Worm (Caenorhabditis elegans) whole organism, late embryonic: ENCODE data around the gene clec-62.

ENCODE experiments used
- C38D4.7 ChIP-seq: fragments of 200-800 bp; sonication (Bioruptor generic); optimal IDR thresholded peaks from 2 replicates; lab custom pipeline; 2018; ENCODE audit warnings: mild to moderate bottlenecking, missing genetic modification characterization, moderate library complexity, missing compliant biosample characterization
- F13H6.1 ChIP-seq: sonication (generic microtip); optimal IDR thresholded peaks from 2 replicates; lab custom pipeline; 2016; ENCODE audit warnings: missing genetic modification characterization, missing compliant biosample characterization
- K02D7.2 ChIP-seq: sonication (generic microtip); optimal IDR thresholded peaks from 2 replicates; lab custom pipeline; 2017; ENCODE audit warnings: mild to moderate bottlenecking, missing genetic modification characterization, missing compliant biosample characterization
- K09A11.1 ChIP-seq: sonication (generic microtip); optimal IDR thresholded peaks from 2 replicates; lab custom pipeline; 2017; ENCODE audit warnings: antibody characterized with exemption, mild to moderate bottlenecking, missing genetic modification characterization, missing compliant biosample characterization; ENCODE audit not compliant: insufficient read depth
- T23F11.4 ChIP-seq: fragments of 200-800 bp; sonication (Bioruptor generic); optimal IDR thresholded peaks from 2 replicates; lab custom pipeline; 2018; ENCODE audit warnings: mild to moderate bottlenecking, missing genetic modification characterization, missing compliant biosample characterization
- Y22D7AL.16 ChIP-seq: sonication (generic microtip); optimal IDR thresholded peaks from 2 replicates; lab custom pipeline; 2016; ENCODE audit warnings: missing genetic modification characterization, missing compliant biosample characterization
- ahr-1 ChIP-seq: sonication (generic microtip); optimal IDR thresholded peaks from 2 replicates; lab custom pipeline; 2016; ENCODE audit warnings: missing genetic modification characterization, missing compliant biosample characterization
- ceh-14 ChIP-seq: sonication (generic microtip); optimal IDR thresholded peaks from 2 replicates; lab custom pipeline; 2016; ENCODE audit warnings: missing genotype, missing genetic modification characterization, missing compliant biosample characterization
- ceh-18 ChIP-seq: sonication (generic microtip); optimal IDR thresholded peaks from 2 replicates; lab custom pipeline; 2016; ENCODE audit warnings: missing genetic modification characterization, missing compliant biosample characterization
- ceh-22 ChIP-seq: sonication (generic microtip); optimal IDR thresholded peaks from 2 replicates; lab custom pipeline; 2017; ENCODE audit warnings: missing biosample characterization, missing genetic modification characterization
- ceh-24 ChIP-seq: sonication (generic microtip); optimal IDR thresholded peaks from 2 replicates; lab custom pipeline; 2016; ENCODE audit warnings: mild to moderate bottlenecking, missing genetic modification characterization, missing compliant biosample characterization
- ceh-30 ChIP-seq: fragments of 150-350 bp; optimal IDR thresholded peaks from 2 replicates; lab custom pipeline; 2014; ENCODE audit warnings: missing biosample characterization, missing genetic modification characterization
- ceh-31 ChIP-seq: sonication (generic microtip); optimal IDR thresholded peaks from 2 replicates; lab custom pipeline; 2016; ENCODE audit warnings: missing genetic modification characterization, missing compliant biosample characterization
- ceh-45 ChIP-seq: fragments of 200-800 bp; sonication (Bioruptor generic); IDR thresholded peaks from 2 replicates; pipeline ENCODE4 v1.3.6; 2022; ENCODE audit warnings: missing genetic modification reagents, missing genetic modification characterization, missing compliant biosample characterization
- ceh-48 ChIP-seq: sonication (generic microtip); optimal IDR thresholded peaks from 2 replicates; lab custom pipeline; 2016; ENCODE audit warnings: missing genetic modification characterization, inconsistent platforms, missing compliant biosample characterization
- ceh-9 ChIP-seq: sonication (generic microtip); optimal IDR thresholded peaks from 2 replicates; lab custom pipeline; 2016; ENCODE audit warnings: mild to moderate bottlenecking, missing genetic modification characterization, inconsistent platforms, missing compliant biosample characterization
- che-1 ChIP-seq: sonication (generic microtip); optimal IDR thresholded peaks from 2 replicates; lab custom pipeline; 2016; ENCODE audit warnings: mild to moderate bottlenecking, missing genetic modification characterization, missing compliant biosample characterization
- elt-2 ChIP-seq: sonication (generic microtip); optimal IDR thresholded peaks from 2 replicates; lab custom pipeline; 2016; ENCODE audit warnings: missing genetic modification reagents, missing genetic modification characterization, missing compliant biosample characterization
- elt-4 ChIP-seq: sonication (generic microtip); optimal IDR thresholded peaks from 2 replicates; lab custom pipeline; 2016; ENCODE audit warnings: missing genetic modification characterization, missing compliant biosample characterization
- ets-4 ChIP-seq: sonication (generic microtip); optimal IDR thresholded peaks from 2 replicates; lab custom pipeline; 2016; ENCODE audit warnings: missing genetic modification characterization, missing compliant biosample characterization
- eyg-1 ChIP-seq: sonication (generic microtip); optimal IDR thresholded peaks from 2 replicates; lab custom pipeline; 2016; ENCODE audit warnings: missing genotype, missing genetic modification characterization, missing compliant biosample characterization
- fax-1 ChIP-seq: sonication (generic microtip); optimal IDR thresholded peaks from 2 replicates; lab custom pipeline; 2016; ENCODE audit warnings: missing genotype, missing genetic modification characterization, missing compliant biosample characterization
- fkh-10 ChIP-seq: fragments of 150-350 bp; optimal IDR thresholded peaks from 2 replicates; lab custom pipeline; 2014; ENCODE audit warnings: missing biosample characterization, missing genetic modification reagents, missing genetic modification characterization
- fkh-6 ChIP-seq: sonication (generic microtip); optimal IDR thresholded peaks from 2 replicates; lab custom pipeline; 2016; ENCODE audit warnings: missing genetic modification characterization, missing compliant biosample characterization
- gmeb-2 ChIP-seq: sonication (generic microtip); optimal IDR thresholded peaks from 2 replicates; lab custom pipeline; 2016; ENCODE audit warnings: missing genetic modification characterization, inconsistent platforms, missing compliant biosample characterization
- hlh-30 ChIP-seq: sonication (generic microtip); optimal IDR thresholded peaks from 2 replicates; lab custom pipeline; 2017; ENCODE audit warnings: antibody characterized with exemption, missing genetic modification characterization, missing compliant biosample characterization; ENCODE audit not compliant: insufficient read depth
- hlh-8 ChIP-seq: sonication (generic microtip); optimal IDR thresholded peaks from 2 replicates; lab custom pipeline; 2016; ENCODE audit warnings: missing genotype, missing genetic modification characterization, missing compliant biosample characterization
- lim-6 ChIP-seq: sonication (generic microtip); optimal IDR thresholded peaks from 2 replicates; lab custom pipeline; 2016; ENCODE audit warnings: missing genetic modification characterization, missing compliant biosample characterization
- lin-11 ChIP-seq: fragments of 200-800 bp; sonication (Bioruptor generic); optimal IDR thresholded peaks from 2 replicates; lab custom pipeline; 2018; ENCODE audit warnings: mild to moderate bottlenecking, missing genetic modification characterization, missing compliant biosample characterization
- madf-2 ChIP-seq: sonication (generic microtip); optimal IDR thresholded peaks from 2 replicates; lab custom pipeline; 2017; ENCODE audit warnings: missing genetic modification characterization, missing compliant biosample characterization
- mec-3 ChIP-seq: sonication (generic microtip); optimal IDR thresholded peaks from 2 replicates; lab custom pipeline; 2016; ENCODE audit warnings: borderline replicate concordance, missing genetic modification characterization, missing compliant biosample characterization
- nfya-1 ChIP-seq: sonication (generic microtip); optimal IDR thresholded peaks from 2 replicates; lab custom pipeline; 2017; ENCODE audit warnings: missing genetic modification characterization, mild to moderate bottlenecking, missing compliant biosample characterization, antibody characterized with exemption, moderate library complexity
- nhr-232 ChIP-seq: sonication (generic microtip); optimal IDR thresholded peaks from 2 replicates; lab custom pipeline; 2016; ENCODE audit warnings: missing genetic modification characterization, missing compliant biosample characterization
- npax-4 ChIP-seq: sonication (generic microtip); optimal IDR thresholded peaks from 2 replicates; lab custom pipeline; 2016; ENCODE audit warnings: missing genetic modification characterization, missing compliant biosample characterization
- pag-3 ChIP-seq: sonication (generic microtip); optimal IDR thresholded peaks from 2 replicates; lab custom pipeline; 2016; ENCODE audit warnings: missing compliant biosample characterization, missing genetic modification characterization, borderline replicate concordance
- pat-9 ChIP-seq: fragments of 200-800 bp; sonication (Bioruptor generic); optimal IDR thresholded peaks from 2 replicates; lab custom pipeline; 2018; ENCODE audit warnings: mild to moderate bottlenecking, missing genetic modification characterization, moderate library complexity, missing compliant biosample characterization
- pha-4 ChIP-seq: fragments of 150-350 bp; optimal IDR thresholded peaks from 2 replicates; lab custom pipeline; 2018; ENCODE audit warnings: missing biosample characterization, missing genetic modification reagents, missing genetic modification characterization
- pqm-1 ChIP-seq: sonication (generic microtip); optimal IDR thresholded peaks from 2 replicates; lab custom pipeline; 2016; ENCODE audit warnings: missing genetic modification characterization, missing compliant biosample characterization
- pros-1 ChIP-seq: fragments of 150-350 bp; optimal IDR thresholded peaks from 2 replicates; lab custom pipeline; 2014; ENCODE audit warnings: missing biosample characterization, missing genetic modification reagents, missing genetic modification characterization
- ref-2 ChIP-seq: sonication (generic microtip); optimal IDR thresholded peaks from 2 replicates; lab custom pipeline; 2016; ENCODE audit warnings: missing genetic modification characterization, missing compliant biosample characterization
- rnt-1 ChIP-seq: sonication (generic microtip); optimal IDR thresholded peaks from 2 replicates; lab custom pipeline; 2016; ENCODE audit warnings: missing genetic modification characterization, missing compliant biosample characterization
- sdc-2 ChIP-seq: sonication (generic microtip); optimal IDR thresholded peaks from 2 replicates; lab custom pipeline; 2016; ENCODE audit warnings: missing genotype, missing genetic modification characterization, missing compliant biosample characterization
- sox-4 ChIP-seq: sonication (generic microtip); optimal IDR thresholded peaks from 2 replicates; lab custom pipeline; 2017; ENCODE audit warnings: mild to moderate bottlenecking, missing genetic modification characterization, inconsistent platforms, missing compliant biosample characterization
- syd-9 ChIP-seq: sonication (generic microtip); optimal IDR thresholded peaks from 2 replicates; lab custom pipeline; 2016; ENCODE audit warnings: mild to moderate bottlenecking, missing genetic modification characterization, moderate library complexity, missing compliant biosample characterization
- tbx-2 ChIP-seq: sonication (generic microtip); optimal IDR thresholded peaks from 2 replicates; lab custom pipeline; 2016; ENCODE audit warnings: missing genetic modification characterization, missing compliant biosample characterization
- ttx-3 ChIP-seq: sonication (generic microtip); optimal IDR thresholded peaks from 2 replicates; lab custom pipeline; 2016; ENCODE audit warnings: missing genetic modification reagents, missing genetic modification characterization, missing compliant biosample characterization
- unc-42 ChIP-seq: sonication (generic microtip); optimal IDR thresholded peaks from 2 replicates; lab custom pipeline; 2016; ENCODE audit warnings: missing genotype, missing genetic modification characterization, missing compliant biosample characterization
- unc-86 ChIP-seq: sonication (generic microtip); optimal IDR thresholded peaks from 2 replicates; lab custom pipeline; 2016; ENCODE audit warnings: missing genetic modification characterization, missing compliant biosample characterization
- zip-5 ChIP-seq: sonication (generic microtip); optimal IDR thresholded peaks from 2 replicates; lab custom pipeline; 2016; ENCODE audit warnings: missing genetic modification characterization, missing compliant biosample characterization

clec-62 gene

ce11 chrII:12895078-12895670 lies at the start of gene clec-62, which contains the start of gene clec-63:
TSS of gene clec-62 (minus strand) at chrII:12895128.
TSS of gene clec-63 (plus strand) at chrII:12895638.
- TF ChIP-seq mec-3 (no peak), ceh-9 (no peak), ceh-22 (tag; lab: Kevin White, UChicago) (no peak), sox-4 (tag; lab: Kevin White, UChicago) (no peak), pros-1 (no peak), rnt-1 (tag; lab: Kevin White, UChicago) (no peak), fkh-6 (tag; lab: Kevin White, UChicago) (no peak), sdc-2 (tag; lab: Kevin White, UChicago) (no peak), ahr-1 (tag; lab: Kevin White, UChicago) (no peak), eyg-1 (tag; lab: Kevin White, UChicago) (no peak), pat-9 (tag; lab: Kevin White, UChicago) (no peak), ceh-48 (tag; lab: Kevin White, UChicago) (no peak), K09A11.1 (no peak)

DNA sequence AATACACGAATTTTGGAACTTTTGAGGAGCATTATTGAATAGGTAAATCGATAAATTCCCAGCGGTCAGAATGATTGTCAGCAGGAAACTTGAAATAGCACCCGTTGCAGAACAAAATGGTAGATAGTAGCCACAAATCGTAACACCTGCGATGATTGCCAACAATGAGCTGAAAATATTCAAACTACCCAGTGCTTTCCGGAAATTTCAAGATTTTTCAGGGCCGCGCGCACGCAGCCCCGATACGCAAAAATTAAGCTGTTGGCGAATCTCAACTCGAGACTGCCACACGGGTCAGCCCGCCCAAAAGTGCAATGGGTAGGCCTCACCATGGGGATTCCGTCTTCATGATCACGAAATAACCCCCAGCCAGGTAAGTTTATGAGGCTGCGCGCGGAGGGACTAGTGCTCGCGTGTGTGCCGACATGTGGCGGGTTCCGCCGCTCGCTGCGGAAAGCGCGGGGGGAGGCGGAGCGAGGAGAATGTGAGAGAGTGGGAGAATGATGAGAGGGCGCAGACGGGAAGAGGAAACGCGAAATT lies 49.7 kb upstream of the clec-62 start:
- TF ChIP-seq lin-11 (tag; lab: Kevin White, UChicago) (peak; percentile 14), pat-9 (tag; lab: Kevin White, UChicago) (peak; percentile 34), ceh-31 (tag; lab: Kevin White, UChicago) (peak; percentile 74), ahr-1 (tag; lab: Kevin White, UChicago) (no peak), ceh-48 (tag; lab: Kevin White, UChicago) (no peak), eyg-1 (tag; lab: Kevin White, UChicago) (peak; percentile 62), nfya-1 (tag; lab: Kevin White, UChicago) (peak; percentile 66), npax-4 (no peak), hlh-30 (peak; percentile 78), Y22D7AL.16 (no peak), hlh-8 (peak; percentile 25), pha-4 (tag; lab: Kevin White, UChicago) (no peak), ceh-9 (no peak), syd-9 (tag; lab: Kevin White, UChicago) (peak; percentile 50), unc-86 (no peak), nhr-232 (tag; lab: Kevin White, UChicago) (peak; percentile 22), ref-2 (tag; lab: Kevin White, UChicago) (peak; percentile 85), rnt-1 (tag; lab: Kevin White, UChicago) (peak; percentile 48), zip-5 (tag; lab: Kevin White, UChicago) (no peak), ceh-30 (no peak), ceh-22 (tag; lab: Kevin White, UChicago) (no peak), sdc-2 (tag; lab: Kevin White, UChicago) (peak; percentile 67), lim-6 (tag; lab: Kevin White, UChicago) (no peak), madf-2 (peak; percentile 26), ets-4 (tag; lab: Kevin White, UChicago) (peak; percentile 12), pqm-1 (tag; lab: Kevin White, UChicago) (peak; percentile 29), T23F11.4 (no peak), C38D4.7 (GFP tag; lab: Kevin White, UChicago) (peak; percentile 42), F13H6.1 (tag; lab: Kevin White, UChicago) (peak; percentile 37), elt-2 (tag; lab: Kevin White, UChicago) (peak; percentile 82), ceh-24 (tag; lab: Kevin White, UChicago) (no peak), che-1 (tag; lab: Kevin White, UChicago) (no peak), tbx-2 (tag; lab: Kevin White, UChicago) (peak; percentile 82), fax-1 (tag; lab: Kevin White, UChicago) (no peak), K09A11.1 (no peak), ceh-14 (tag; lab: Kevin White, UChicago) (no peak), ceh-18 (peak; percentile 79), elt-4 (tag; lab: Kevin White, UChicago) (no peak), fkh-10 (no peak), gmeb-2 (tag; lab: Kevin White, UChicago) (peak; percentile 45), ttx-3 (tag; lab: Kevin White, UChicago) (no peak), pag-3 (tag; lab: Kevin White, UChicago) (no peak), K02D7.2 (no peak), ceh-45 (no peak), unc-42 (tag; lab: Kevin White, UChicago) (peak; percentile 6)
